Worm (Caenorhabditis elegans): ENCODE data around the gene col-142.

ce11 chrV:6782260-6782659, 48.7 kb upstream of the col-142 start:
- TF ChIP-seq unc-62 (GFP tag; optimal IDR thresholded peaks at IDR 0.05 in 1 of 2): no peak
- TF ChIP-seq unc-62 (tag; optimal IDR thresholded peaks at IDR 0.05): no peak
- no peak for TF ChIP-seq ctbp-1 (GFP tag; IDR thresholded peaks at IDR 0.05)
- TF ChIP-seq lin-39 (tag; optimal IDR thresholded peaks at IDR 0.05): no peak
- TF ChIP-seq T26A8.4 (GFP tag; IDR thresholded peaks at IDR 0.05): no peak
- TF ChIP-seq gei-8 (GFP tag; optimal IDR thresholded peaks at IDR 0.05): no peak
- TF ChIP-seq ama-1 (optimal IDR thresholded peaks at IDR 0.05): no peak
- TF ChIP-seq Y105C5A.15 (GFP tag; IDR thresholded peaks at IDR 0.05): no peak
- TF ChIP-seq nhr-76 (tag; optimal IDR thresholded peaks at IDR 0.05): no peak
- TF ChIP-seq nhr-10 (tag; optimal IDR thresholded peaks at IDR 0.05): no peak
- TF ChIP-seq daf-19 (GFP tag; conservative IDR thresholded peaks at IDR 0.05): no peak
- no peak for TF ChIP-seq daf-16 (GFP tag; optimal IDR thresholded peaks at IDR 0.05)
- no peak for TF ChIP-seq daf-16 (tag; optimal IDR thresholded peaks at IDR 0.05)

All from whole organism, L4 larva.